Worm (Caenorhabditis elegans): ENCODE measurements around the gene ztf-14.

ztf-14 gene

DNA sequence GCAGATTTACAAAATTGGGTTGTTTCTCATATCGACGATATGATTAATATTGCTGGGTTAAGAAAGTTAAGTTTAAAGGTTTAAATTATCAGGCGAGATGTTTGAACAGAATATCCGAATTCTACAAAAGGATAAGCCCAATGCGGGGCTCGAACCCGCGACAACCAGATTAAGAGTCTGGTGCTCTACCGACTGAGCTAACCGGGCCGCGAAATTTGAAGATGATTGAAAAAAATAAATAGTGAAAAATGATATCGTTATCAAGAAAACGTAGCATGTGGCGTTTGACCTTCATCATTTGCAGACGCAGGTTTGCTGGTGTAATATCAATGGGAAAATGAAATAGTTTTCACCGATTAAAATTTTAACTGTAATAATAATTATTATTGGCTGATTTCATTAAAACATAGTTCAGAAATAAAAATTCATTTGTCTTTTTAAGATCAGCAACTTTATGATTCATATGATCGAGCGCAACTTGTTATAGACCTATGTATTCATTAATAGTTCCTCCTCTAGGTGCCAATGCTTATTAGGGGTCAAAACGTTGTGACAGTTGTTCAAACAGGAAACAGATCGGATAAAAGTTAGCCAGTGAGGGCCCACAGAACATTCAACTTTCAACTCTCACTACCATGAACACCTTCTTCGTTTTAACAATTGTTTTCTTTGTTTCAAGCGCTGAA lies 17.0 kb upstream of the ztf-14 start, which contains the start of gene M163.11 (continued):
- peak; percentile 67; the same call in 1 of the 2 replicates for TF ChIP-seq hmg-20 (GFP tag; IDR thresholded peaks at IDR 0.05)
- TF ChIP-seq lin-26 (GFP tag; IDR thresholded peaks at IDR 0.05), result peak; percentile 96
- 0 out of 2 replicates have a peak, but pooled peaks have one; percentile 17 for TF ChIP-seq attf-3 (GFP tag; conservative IDR thresholded peaks at IDR 0.05)
- peak; percentile 92 for TF ChIP-seq die-1 (tag; optimal IDR thresholded peaks at IDR 0.05)
- TF ChIP-seq egl-18 (GFP tag; IDR thresholded peaks at IDR 0.05), result no peak
- TF ChIP-seq efl-1 (GFP tag; optimal IDR thresholded peaks at IDR 0.05), result no peak
- TF ChIP-seq cebp-1 (GFP tag; IDR thresholded peaks at IDR 0.05), result 0 out of 2 replicates have a peak, but pooled peaks have one; percentile 22
- TF ChIP-seq cebp-1 (tag; optimal IDR thresholded peaks at IDR 0.05), result peak; percentile 17
- peak; percentile 44 for TF ChIP-seq hlh-12 (tag; optimal IDR thresholded peaks at IDR 0.05)
- peak; percentile 55 to 57 for TF ChIP-seq rec-8 (tag; optimal IDR thresholded peaks at IDR 0.05)
- TF ChIP-seq B0035.1 (tag; optimal IDR thresholded peaks at IDR 0.05), result peak; percentile 43
- peak; percentile 38 for TF ChIP-seq repo-1 (tag; optimal IDR thresholded peaks at IDR 0.05)
- peak; percentile 82 for TF ChIP-seq B0261.1 (tag; optimal IDR thresholded peaks at IDR 0.05)
- TF ChIP-seq F55B11.4 (tag; optimal IDR thresholded peaks at IDR 0.05; ENCODE audit: borderline replicate concordance, insufficient read depth), result no peak
- TF ChIP-seq akir-1 (GFP tag; optimal IDR thresholded peaks at IDR 0.05), result no peak
- peak; percentile 69 for TF ChIP-seq hmg-1.2 (GFP tag; IDR thresholded peaks at IDR 0.05)
- peak; percentile 57 for TF ChIP-seq snpc-4 (GFP tag; optimal IDR thresholded peaks at IDR 0.05)
- TF ChIP-seq snpc-4 (tag; optimal IDR thresholded peaks at IDR 0.05), result peak; percentile 8 to 78 (median 44)
- no peak for TF ChIP-seq F37B4.10 (GFP tag; IDR thresholded peaks at IDR 0.05)
- peak; percentile 44 for TF ChIP-seq nhr-27 (tag; optimal IDR thresholded peaks at IDR 0.05)
- TF ChIP-seq madf-10 (tag; optimal IDR thresholded peaks at IDR 0.05), result peak; percentile 39
- TF ChIP-seq sptf-2 (GFP tag; optimal IDR thresholded peaks at IDR 0.05), result no peak
- TF ChIP-seq ztf-6 (GFP tag; IDR thresholded peaks at IDR 0.05), result 0 out of 2 replicates have a peak, but pooled peaks have one; percentile 13
- no peak for TF ChIP-seq nhr-179 (tag; optimal IDR thresholded peaks at IDR 0.05)
- no peak for TF ChIP-seq bed-1 (GFP tag; IDR thresholded peaks at IDR 0.05)
- TF ChIP-seq F39B2.1 (GFP tag; IDR thresholded peaks at IDR 0.05), result no peak
- 0 out of 2 replicates have a peak, but pooled peaks have one; percentile 46 for TF ChIP-seq egl-44 (GFP tag; IDR thresholded peaks at IDR 0.05)
- peak; percentile 86 for TF ChIP-seq ceh-40 (GFP tag; IDR thresholded peaks at IDR 0.05)
- peak; percentile 82 for TF ChIP-seq nfyb-1 (GFP tag; IDR thresholded peaks at IDR 0.05)
- peak; percentile 30 to 37 for TF ChIP-seq let-607 (tag; optimal IDR thresholded peaks at IDR 0.05)
- TF ChIP-seq madf-3 (GFP tag; IDR thresholded peaks at IDR 0.05), result peak; percentile 80; the same call in 1 of the 2 replicates
- no peak for TF ChIP-seq B0336.3 (GFP tag; IDR thresholded peaks at IDR 0.05)
- TF ChIP-seq D2030.7 (GFP tag; IDR thresholded peaks at IDR 0.05), result peak; percentile 69
- peak; percentile 21 for TF ChIP-seq athp-1 (tag; optimal IDR thresholded peaks at IDR 0.05)
- TF ChIP-seq lag-1 (GFP tag; IDR thresholded peaks at IDR 0.05), result no peak

DNA sequence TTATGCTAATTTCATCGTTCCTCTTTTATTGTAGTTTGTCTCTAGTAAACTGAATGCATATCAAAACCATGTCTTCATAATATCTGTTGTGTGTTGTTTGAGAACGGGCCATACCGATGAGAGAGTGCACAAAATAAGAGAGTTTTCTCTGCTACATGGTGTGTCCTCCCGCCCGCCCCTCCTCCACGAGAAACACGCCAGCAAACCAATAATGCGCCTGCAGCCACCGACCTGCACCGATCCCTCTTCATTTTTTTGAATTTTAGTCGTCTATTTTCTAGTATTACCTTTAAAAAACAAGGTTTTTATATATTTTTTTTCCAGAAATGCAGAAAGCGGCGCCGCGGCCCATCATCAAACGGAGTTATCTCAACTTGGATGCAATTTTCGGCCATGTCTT lies 15.6 kb upstream of the ztf-14 start, which contains the start of gene gfi-3:
TSS of gene gfi-3 (plus strand) at position 325 of the 400 bp plus-strand sequence.
- peak; percentile 79 for TF ChIP-seq hmg-1.2 (GFP tag; IDR thresholded peaks at IDR 0.05)
- TF ChIP-seq let-526 (GFP tag; IDR thresholded peaks at IDR 0.05), result no peak
- TF ChIP-seq egl-44 (GFP tag; IDR thresholded peaks at IDR 0.05), result no peak
- TF ChIP-seq nhr-120 (GFP tag; IDR thresholded peaks at IDR 0.05), result no peak
- no peak for TF ChIP-seq athp-1 (tag; optimal IDR thresholded peaks at IDR 0.05)
- TF ChIP-seq ceh-40 (GFP tag; IDR thresholded peaks at IDR 0.05), result no peak
- no peak for TF ChIP-seq Y56A3A.18 (GFP tag; IDR thresholded peaks at IDR 0.05)
- no peak for TF ChIP-seq T07F8.4 (tag; optimal IDR thresholded peaks at IDR 0.05)
- TF ChIP-seq ccch-3 (GFP tag; optimal IDR thresholded peaks at IDR 0.05), result no peak
- no peak for TF ChIP-seq nhr-179 (tag; optimal IDR thresholded peaks at IDR 0.05)
- 0 out of 2 replicates have a peak, but pooled peaks have one; percentile 20 for TF ChIP-seq madf-3 (GFP tag; IDR thresholded peaks at IDR 0.05)
- TF ChIP-seq Y95B8A.8 (GFP tag; IDR thresholded peaks at IDR 0.05), result no peak
- TF ChIP-seq lin-40 (tag; optimal IDR thresholded peaks at IDR 0.05), result peak; percentile 84
- TF ChIP-seq lsy-27 (tag; optimal IDR thresholded peaks at IDR 0.05; ENCODE audit: borderline replicate concordance, insufficient read depth), result no peak
- TF ChIP-seq rec-8 (tag; optimal IDR thresholded peaks at IDR 0.05), result no peak
- no peak for TF ChIP-seq ceh-91 (GFP tag; IDR thresholded peaks at IDR 0.05)
- peak; percentile 65 for TF ChIP-seq ZK185.1 (tag; optimal IDR thresholded peaks at IDR 0.05; ENCODE audit: poor library complexity, severe bottlenecking)
- no peak for TF ChIP-seq F37B4.10 (GFP tag; IDR thresholded peaks at IDR 0.05)
- TF ChIP-seq D2030.7 (GFP tag; IDR thresholded peaks at IDR 0.05), result no peak
- TF ChIP-seq rpc-1 (optimal IDR thresholded peaks at IDR 0.05), result no peak
- TF ChIP-seq rpc-1 (tag; optimal IDR thresholded peaks at IDR 0.05), result no peak
